Worm (Caenorhabditis elegans) whole organism, early embryonic: Measurements from ENCODE around the gene K01G12.22.

Source experiments
- B0310.2 ChIP-seq: sonication (generic microtip); optimal IDR thresholded peaks from 2 replicates; lab custom pipeline; 2016; ENCODE audit warnings: mild to moderate bottlenecking, missing genetic modification characterization, missing compliant biosample characterization
- F13C5.2 ChIP-seq: sonication (generic microtip); optimal IDR thresholded peaks from 2 replicates; lab custom pipeline; 2017; ENCODE audit warnings: mild to moderate bottlenecking, missing genetic modification characterization, inconsistent platforms, missing compliant biosample characterization
- aly-1 ChIP-seq: sonication (generic microtip); optimal IDR thresholded peaks from 2 replicates; lab custom pipeline; 2016; ENCODE audit warnings: missing genetic modification characterization, missing compliant biosample characterization
- ama-1 ChIP-seq: fragments of 150-350 bp; optimal IDR thresholded peaks from 2 replicates; lab custom pipeline; 2014
- ceh-13 ChIP-seq: fragments of 200-800 bp; sonication (Bioruptor generic); optimal IDR thresholded peaks from 2 replicates; lab custom pipeline; 2018; ENCODE audit warnings: mild to moderate bottlenecking, missing genetic modification characterization, missing compliant biosample characterization
- ceh-36 ChIP-seq: sonication (generic microtip); optimal IDR thresholded peaks from 2 replicates; lab custom pipeline; 2016; ENCODE audit warnings: missing genetic modification characterization, inconsistent platforms, missing compliant biosample characterization
- ets-7 ChIP-seq: sonication (generic microtip); optimal IDR thresholded peaks from 2 replicates; lab custom pipeline; 2016; ENCODE audit warnings: missing genotype, missing genetic modification characterization, missing compliant biosample characterization
- flt-1 ChIP-seq: fragments of 200-800 bp; sonication (Bioruptor generic); IDR thresholded peaks from 2 replicates; pipeline ENCODE4 v1.3.6; 2022; ENCODE audit warnings: missing genetic modification characterization, missing compliant biosample characterization
- hmbx-1 ChIP-seq: sonication (generic microtip); optimal IDR thresholded peaks from 2 replicates; lab custom pipeline; 2016; ENCODE audit warnings: mild to moderate bottlenecking, missing genetic modification characterization, missing compliant biosample characterization
- hmg-4 ChIP-seq: fragments of 200-800 bp; sonication (Bioruptor generic); optimal IDR thresholded peaks from 2 replicates; lab custom pipeline; 2018; ENCODE audit warnings: mild to moderate bottlenecking, missing genetic modification characterization, missing compliant biosample characterization
- hnd-1 ChIP-seq: sonication (generic microtip); optimal IDR thresholded peaks from 2 replicates; lab custom pipeline; 2016; ENCODE audit warnings: missing genetic modification characterization, missing compliant biosample characterization
- pes-1 ChIP-seq: fragments of 200-800 bp; sonication (Bioruptor generic); IDR thresholded peaks from 2 replicates; pipeline ENCODE4 v1.3.6; 2022; ENCODE audit warnings: missing genetic modification reagents, missing genetic modification characterization, missing compliant biosample characterization
- scrt-1 ChIP-seq: fragments of 200-800 bp; sonication (Bioruptor generic); IDR thresholded peaks from 2 replicates; pipeline ENCODE4 v1.3.6; 2022; ENCODE audit warnings: missing genetic modification characterization, missing compliant biosample characterization
- sea-1 ChIP-seq: fragments of 200-800 bp; sonication (Bioruptor generic); conservative IDR thresholded peaks from 2 replicates; pipeline ENCODE4 v1.3.6; 2022; ENCODE audit warnings: missing genetic modification characterization, missing compliant biosample characterization
- tbx-11 ChIP-seq: fragments of 200-800 bp; sonication (Bioruptor generic); IDR thresholded peaks from 2 replicates; pipeline ENCODE4 v1.3.6; 2022; ENCODE audit warnings: missing genetic modification characterization, missing compliant biosample characterization
- tbx-37 ChIP-seq: fragments of 200-800 bp; sonication (Bioruptor generic); conservative IDR thresholded peaks from 2 replicates; pipeline ENCODE4 v1.3.6; 2022; ENCODE audit warnings: missing genetic modification reagents, missing genetic modification characterization, missing compliant biosample characterization
- tra-4 ChIP-seq: sonication (generic microtip); optimal IDR thresholded peaks from 2 replicates; lab custom pipeline; 2017; ENCODE audit warnings: missing genetic modification characterization, missing compliant biosample characterization

K01G12.22 gene

DNA sequence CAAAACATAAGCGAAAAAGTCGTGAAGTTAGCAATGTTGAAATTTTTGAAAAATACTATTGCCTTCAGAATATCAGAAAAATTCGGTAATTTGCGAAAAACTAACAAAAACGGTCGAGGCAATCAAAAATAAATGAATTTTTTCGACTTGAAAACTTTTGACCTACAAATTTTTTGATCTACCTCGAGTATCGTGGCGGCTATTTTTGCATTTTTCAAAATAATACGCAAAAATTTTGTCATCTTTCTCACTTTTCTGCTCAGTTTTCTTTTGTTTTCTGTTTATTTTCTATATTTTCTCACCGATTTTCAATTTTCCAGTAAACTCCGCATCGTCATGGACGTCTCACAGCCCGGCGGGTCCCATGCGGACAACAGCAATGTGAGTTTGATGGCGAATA is 23.8 kb downstream of the K01G12.22 start:
- no peak for TF ChIP-seq pes-1 (GFP tag; lab: Robert Waterston, UW)
- TF ChIP-seq scrt-1 (GFP tag; lab: Robert Waterston, UW): no peak
- TF ChIP-seq ets-7 (tag; lab: Kevin White, UChicago): no peak
- TF ChIP-seq sea-1 (GFP tag; lab: Robert Waterston, UW): no peak
- no peak for TF ChIP-seq ceh-13 (GFP tag; lab: Kevin White, UChicago)
- TF ChIP-seq aly-1: no peak
- TF ChIP-seq flt-1 (GFP tag; lab: Robert Waterston, UW): no peak
- TF ChIP-seq ama-1 (lab: Kevin White, UChicago): no peak
- TF ChIP-seq tbx-37 (GFP tag; lab: Robert Waterston, UW): no peak
- TF ChIP-seq tra-4 (tag; lab: Kevin White, UChicago): no peak
- TF ChIP-seq hnd-1 (tag; lab: Kevin White, UChicago): no peak
- no peak for TF ChIP-seq B0310.2 (tag; lab: Kevin White, UChicago)
- no peak for TF ChIP-seq tbx-11 (GFP tag; lab: Robert Waterston, UW)
- TF ChIP-seq F13C5.2 (tag; lab: Kevin White, UChicago): no peak

ce11 chrIV:14219714-14220113 is 27.7 kb downstream of the K01G12.22 start, which contains the start of gene sqrd-1:
Gene sqrd-1, plus strand, starts transcription at chrIV:14219871.
- no peak for TF ChIP-seq flt-1 (GFP tag; lab: Robert Waterston, UW)
- no peak for TF ChIP-seq hmg-4 (GFP tag; lab: Kevin White, UChicago)
- no peak for TF ChIP-seq B0310.2 (tag; lab: Kevin White, UChicago)
- no peak for TF ChIP-seq ama-1 (lab: Kevin White, UChicago)
- TF ChIP-seq hnd-1 (tag; lab: Kevin White, UChicago): no peak
- no peak for TF ChIP-seq aly-1
- TF ChIP-seq scrt-1 (GFP tag; lab: Robert Waterston, UW): no peak
- TF ChIP-seq sea-1 (GFP tag; lab: Robert Waterston, UW): no peak
- TF ChIP-seq ets-7 (tag; lab: Kevin White, UChicago): no peak
- no peak for TF ChIP-seq tra-4 (tag; lab: Kevin White, UChicago)
- TF ChIP-seq ceh-36 (tag; lab: Kevin White, UChicago): no peak

DNA sequence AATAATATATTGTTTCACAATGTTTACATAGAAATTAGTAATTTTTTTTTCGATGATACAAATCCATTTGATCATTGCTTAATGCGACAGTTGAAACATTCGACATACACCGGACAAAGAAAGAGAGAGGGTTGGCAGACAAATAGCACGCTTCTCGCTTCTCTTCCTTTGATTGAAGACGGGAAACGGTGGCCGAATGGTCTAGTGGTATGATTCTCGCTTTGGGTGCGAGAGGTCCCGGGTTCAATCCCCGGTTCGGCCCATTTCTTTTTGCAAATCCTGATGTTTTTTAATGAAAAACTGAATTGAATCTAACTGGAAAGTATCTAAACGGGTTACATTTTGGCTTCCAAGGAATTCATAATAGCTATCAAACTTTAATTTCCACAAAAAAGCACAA is 32.9 kb downstream of the K01G12.22 start:
- peak; percentile 8 for TF ChIP-seq hnd-1 (tag; lab: Kevin White, UChicago)
- peak; percentile 36 for TF ChIP-seq F13C5.2 (tag; lab: Kevin White, UChicago)
- TF ChIP-seq flt-1 (GFP tag; lab: Robert Waterston, UW): peak; percentile 39; the same call in 1 of the 2 replicates
- TF ChIP-seq hmg-4 (GFP tag; lab: Kevin White, UChicago): no peak
- TF ChIP-seq scrt-1 (GFP tag; lab: Robert Waterston, UW): peak; percentile 58; the same call in 1 of the 2 replicates

- TF ChIP-seq B0310.2 (tag; lab: Kevin White, UChicago): no peak
- no peak for TF ChIP-seq tbx-11 (GFP tag; lab: Robert Waterston, UW)
- no peak for TF ChIP-seq sea-1 (GFP tag; lab: Robert Waterston, UW)
- TF ChIP-seq hmbx-1 (tag; lab: Kevin White, UChicago): no peak
- TF ChIP-seq ets-7 (tag; lab: Kevin White, UChicago): no peak
- TF ChIP-seq tbx-37 (GFP tag; lab: Robert Waterston, UW): no peak
- no peak for TF ChIP-seq hmg-4 (GFP tag; lab: Kevin White, UChicago)
- TF ChIP-seq ama-1 (lab: Kevin White, UChicago): no peak
Observed at ce11 chrIV:14227138-14227537, 35.1 kb downstream of the K01G12.22 start.

- no peak for TF ChIP-seq B0310.2 (tag; lab: Kevin White, UChicago)
- no peak for TF ChIP-seq ets-7 (tag; lab: Kevin White, UChicago)
- TF ChIP-seq aly-1: no peak
- no peak for TF ChIP-seq tbx-37 (GFP tag; lab: Robert Waterston, UW)
- no peak for TF ChIP-seq tra-4 (tag; lab: Kevin White, UChicago)
Observed at ce11 chrIV:14228069-14228468, 36.0 kb downstream of the K01G12.22 start, which contains the start of gene F02H6.7. Gene F02H6.7, minus strand, starts transcription at chrIV:14228169.

DNA sequence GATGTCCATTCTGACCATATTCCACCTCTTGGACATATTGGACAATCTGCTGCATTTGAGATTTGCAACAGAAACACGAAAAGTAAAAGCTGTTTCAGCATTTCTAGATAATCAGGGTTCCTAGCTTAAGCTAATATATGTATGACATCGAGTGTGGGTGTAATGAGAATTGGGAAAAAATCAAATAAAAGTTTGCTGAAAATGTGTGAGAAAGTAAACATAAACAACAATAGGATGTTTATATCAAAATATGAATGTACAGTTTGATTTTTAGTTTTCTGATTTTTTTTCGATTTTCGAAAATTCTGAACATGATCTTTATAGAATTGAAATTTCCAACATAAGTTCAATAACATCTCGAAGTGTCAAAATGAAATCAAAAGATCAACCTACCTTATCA is 38.8 kb downstream of the K01G12.22 start, which contains the start of gene F02H6.6:
TSS of gene F02H6.6 (minus strand) at position 101 of the 400 bp plus-strand sequence.
- TF ChIP-seq scrt-1 (GFP tag; lab: Robert Waterston, UW): no peak
- no peak for TF ChIP-seq ama-1 (lab: Kevin White, UChicago)
- TF ChIP-seq tbx-11 (GFP tag; lab: Robert Waterston, UW): no peak
- TF ChIP-seq flt-1 (GFP tag; lab: Robert Waterston, UW): no peak
- no peak for TF ChIP-seq aly-1
- TF ChIP-seq hmg-4 (GFP tag; lab: Kevin White, UChicago): no peak
- no peak for TF ChIP-seq tbx-37 (GFP tag; lab: Robert Waterston, UW)
- no peak for TF ChIP-seq hnd-1 (tag; lab: Kevin White, UChicago)
- no peak for TF ChIP-seq tra-4 (tag; lab: Kevin White, UChicago)
- TF ChIP-seq F13C5.2 (tag; lab: Kevin White, UChicago): no peak
- no peak for TF ChIP-seq ets-7 (tag; lab: Kevin White, UChicago)
- TF ChIP-seq hmbx-1 (tag; lab: Kevin White, UChicago): no peak
- no peak for TF ChIP-seq pes-1 (GFP tag; lab: Robert Waterston, UW)
- no peak for TF ChIP-seq ceh-36 (tag; lab: Kevin White, UChicago)
- TF ChIP-seq B0310.2 (tag; lab: Kevin White, UChicago): no peak
- no peak for TF ChIP-seq ceh-13 (GFP tag; lab: Kevin White, UChicago)

ce11 chrIV:14238976-14239375 is 47.0 kb downstream of the K01G12.22 start, which contains the start of gene Y64G10A.1:
Gene Y64G10A.1, minus strand, starts transcription at chrIV:14239076.
- no peak for TF ChIP-seq flt-1 (GFP tag; lab: Robert Waterston, UW)
- no peak for TF ChIP-seq pes-1 (GFP tag; lab: Robert Waterston, UW)
- no peak for TF ChIP-seq ama-1 (lab: Kevin White, UChicago)
- no peak for TF ChIP-seq tbx-11 (GFP tag; lab: Robert Waterston, UW)
- no peak for TF ChIP-seq aly-1
- no peak for TF ChIP-seq F13C5.2 (tag; lab: Kevin White, UChicago)
- no peak for TF ChIP-seq ceh-13 (GFP tag; lab: Kevin White, UChicago)
- TF ChIP-seq tra-4 (tag; lab: Kevin White, UChicago): no peak
- TF ChIP-seq hmbx-1 (tag; lab: Kevin White, UChicago): no peak
- no peak for TF ChIP-seq hnd-1 (tag; lab: Kevin White, UChicago)
- TF ChIP-seq hmg-4 (GFP tag; lab: Kevin White, UChicago): no peak
- no peak for TF ChIP-seq sea-1 (GFP tag; lab: Robert Waterston, UW)
- no peak for TF ChIP-seq ets-7 (tag; lab: Kevin White, UChicago)
- no peak for TF ChIP-seq B0310.2 (tag; lab: Kevin White, UChicago)
